Fruit fly (Drosophila melanogaster) whole organism, embryonic: Measurements from ENCODE around the gene Osi12.

Experiments used
- Ada2b ChIP-seq: fragments of 200-800 bp; sonication (Bioruptor generic); IDR thresholded peaks from 2 replicates; pipeline ENCODE4 v1.3.6; 2022; ENCODE audit warnings: missing biosample characterization, missing genetic modification characterization
- Atf3 ChIP-seq: fragments of 200-800 bp; sonication (Bioruptor generic); optimal IDR thresholded peaks from 3 replicates; lab custom pipeline; 2016; ENCODE audit warnings: missing biosample characterization, missing genetic modification characterization
- CG10431 ChIP-seq: fragments of 200-800 bp; sonication (Bioruptor generic); optimal IDR thresholded peaks from 3 replicates; lab custom pipeline; 2018; ENCODE audit warnings: missing biosample characterization, mild to moderate bottlenecking, missing genetic modification characterization
- CG10543 ChIP-seq: fragments of 200-800 bp; sonication (Bioruptor generic); optimal IDR thresholded peaks from 3 replicates; lab custom pipeline; 2017; ENCODE audit warnings: missing biosample characterization, mild to moderate bottlenecking, missing genetic modification characterization, moderate library complexity
- CG13287 ChIP-seq: fragments of 200-800 bp; sonication (Bioruptor generic); IDR thresholded peaks from 2 replicates; pipeline ENCODE4 v1.3.6; 2022; ENCODE audit warnings: missing biosample characterization, missing genetic modification characterization; ENCODE audit not compliant: partially characterized antibody
- CG15601 ChIP-seq: fragments of 200-800 bp; sonication (Bioruptor generic); optimal IDR thresholded peaks from 3 replicates; lab custom pipeline; 2019; ENCODE audit warnings: missing biosample characterization, mild to moderate bottlenecking, missing genetic modification characterization, moderate library complexity
- CG1647 ChIP-seq: fragments of 200-800 bp; sonication (Bioruptor generic); optimal IDR thresholded peaks from 3 replicates; lab custom pipeline; 2016; ENCODE audit warnings: missing biosample characterization, missing genetic modification characterization
- CG18262 ChIP-seq: fragments of 200-800 bp; optimal IDR thresholded peaks from 3 replicates; lab custom pipeline; 2019; ENCODE audit warnings: missing biosample characterization, mild to moderate bottlenecking, missing genetic modification characterization, moderate library complexity
- CG30020 ChIP-seq: fragments of 200-800 bp; optimal IDR thresholded peaks from 2 replicates; lab custom pipeline; 2019; ENCODE audit warnings: missing biosample characterization, mild to moderate bottlenecking, missing genetic modification characterization, moderate library complexity
- CG32772 ChIP-seq: fragments of 200-800 bp; sonication (Bioruptor generic); IDR thresholded peaks from 2 replicates; pipeline ENCODE4 v1.3.6; 2022; ENCODE audit warnings: missing biosample characterization, missing genetic modification characterization
- CG34376 ChIP-seq: fragments of 200-800 bp; sonication (Bioruptor generic); optimal IDR thresholded peaks from 2 replicates; lab custom pipeline; 2018; ENCODE audit warnings: missing biosample characterization, mild to moderate bottlenecking, missing genetic modification characterization
- CG3995 ChIP-seq: fragments of 200-800 bp; sonication (Bioruptor generic); optimal IDR thresholded peaks from 3 replicates; lab custom pipeline; 2016; ENCODE audit warnings: missing biosample characterization, missing genetic modification characterization
- CG4360 ChIP-seq: fragments of 200-800 bp; sonication (Bioruptor generic); IDR thresholded peaks from 2 replicates; pipeline ENCODE4 v1.3.6; 2022; ENCODE audit warnings: missing biosample characterization, missing genetic modification characterization
- CG7372 ChIP-seq: fragments of 200-800 bp; sonication (Bioruptor generic); IDR thresholded peaks from 2 replicates; pipeline ENCODE4 v1.3.6; 2022; ENCODE audit warnings: missing biosample characterization, missing genetic modification characterization
- CG7839 ChIP-seq: fragments of 200-800 bp; sonication (Bioruptor generic); optimal IDR thresholded peaks from 3 replicates; lab custom pipeline; 2018; ENCODE audit warnings: missing biosample characterization, mild to moderate bottlenecking, missing genetic modification characterization, moderate library complexity
- CG9932 ChIP-seq: fragments of 200-800 bp; sonication (Bioruptor generic); IDR thresholded peaks from 2 replicates; pipeline ENCODE4 v1.3.6; 2022; ENCODE audit warnings: missing biosample characterization, missing genetic modification characterization
- CoRest ChIP-seq: fragments of 200-800 bp; sonication (Bioruptor generic); optimal IDR thresholded peaks from 3 replicates; lab custom pipeline; 2018; ENCODE audit warnings: missing biosample characterization, mild to moderate bottlenecking, missing genetic modification characterization, moderate library complexity
- Dbx ChIP-seq: fragments of 200-800 bp; sonication (Bioruptor generic); IDR thresholded peaks from 3 replicates; pipeline ENCODE4 v1.3.6; 2022; ENCODE audit warnings: missing biosample characterization, missing genetic modification characterization
- Dip2 ChIP-seq: fragments of 200-800 bp; sonication (Bioruptor generic); IDR thresholded peaks from 2 replicates; pipeline ENCODE4 v1.3.6; 2022; ENCODE audit warnings: missing biosample characterization, missing genetic modification characterization
- E2f1 ChIP-seq: fragments of 200-800 bp; sonication (Bioruptor generic); IDR thresholded peaks from 2 replicates; pipeline ENCODE4 v1.3.6; 2022; ENCODE audit warnings: missing biosample characterization, missing genetic modification characterization
- Fer1 ChIP-seq: fragments of 200-800 bp; sonication (Bioruptor generic); optimal IDR thresholded peaks from 2 replicates; lab custom pipeline; 2017; ENCODE audit warnings: missing biosample characterization, mild to moderate bottlenecking, missing genetic modification characterization
- Hr51 ChIP-seq, 2 experiments: fragments of 200-800 bp; sonication (Bioruptor generic); optimal IDR thresholded peaks; 2 replicates in 1 of 2; 3 replicates in 1 of 2; lab custom pipeline; 2016 to 2018; ENCODE audit warnings: missing biosample characterization in 2 of 2, missing genetic modification characterization in 2 of 2, mild to moderate bottlenecking in 1 of 2, moderate library complexity in 1 of 2
- Hr78 ChIP-seq, 2 experiments: fragments of 200-800 bp in 1 of 2; fragments of >200 bp in 1 of 2; sonication (Bioruptor generic) in 1 of 2; optimal IDR thresholded peaks; 2 replicates each; lab custom pipeline; 2017 to 2019; ENCODE audit warnings: missing biosample characterization in 2 of 2, missing genetic modification characterization in 2 of 2, mild to moderate bottlenecking in 1 of 2, moderate library complexity in 1 of 2
- Mrtf ChIP-seq: fragments of 200-800 bp; sonication (Bioruptor generic); IDR thresholded peaks from 3 replicates; pipeline ENCODE4 v1.3.6; 2022; ENCODE audit warnings: missing biosample characterization, missing genetic modification characterization
- Rx ChIP-seq: fragments of 200-800 bp; sonication (Bioruptor generic); IDR thresholded peaks from 2 replicates; pipeline ENCODE4 v1.3.6; 2022; ENCODE audit warnings: missing biosample characterization, missing genetic modification characterization
- Ssrp ChIP-seq: fragments of 200-800 bp; sonication (Bioruptor generic); optimal IDR thresholded peaks from 2 replicates; lab custom pipeline; 2018; ENCODE audit warnings: missing biosample characterization, mild to moderate bottlenecking, missing genetic modification characterization, moderate library complexity
- az2 ChIP-seq: fragments of 200-800 bp; sonication (Bioruptor generic); optimal IDR thresholded peaks from 3 replicates; lab custom pipeline; 2016; ENCODE audit warnings: missing biosample characterization, missing genetic modification characterization
- cad ChIP-seq: fragments of >200 bp; optimal IDR thresholded peaks from 2 replicates; lab custom pipeline; 2017; ENCODE audit warnings: missing biosample characterization, missing genetic modification characterization
- chif ChIP-seq, 2 experiments: fragments of 200-800 bp; sonication (Bioruptor generic); optimal IDR thresholded peaks; 3 replicates each; lab custom pipeline; 2016; ENCODE audit warnings: missing biosample characterization in 2 of 2, missing genetic modification characterization in 2 of 2
- dmrt99B ChIP-seq: fragments of 200-800 bp; sonication (Bioruptor generic); optimal IDR thresholded peaks from 2 replicates; lab custom pipeline; 2018; ENCODE audit warnings: missing biosample characterization, mild to moderate bottlenecking, missing genetic modification characterization, moderate library complexity
- hb ChIP-seq: fragments of 200-800 bp; sonication (Bioruptor generic); IDR thresholded peaks from 3 replicates; pipeline ENCODE4 v1.3.6; 2022; ENCODE audit warnings: missing biosample characterization, missing genetic modification characterization; ENCODE audit not compliant: partially characterized antibody
- hth ChIP-seq: fragments of >200 bp; optimal IDR thresholded peaks from 2 replicates; lab custom pipeline; 2017; ENCODE audit warnings: inconsistent platforms
- nerfin-2 ChIP-seq: fragments of 200-800 bp; sonication (Bioruptor generic); IDR thresholded peaks from 2 replicates; pipeline ENCODE4 v1.3.6; 2022; ENCODE audit warnings: missing biosample characterization, missing genetic modification characterization; ENCODE audit not compliant: partially characterized antibody
- psq ChIP-seq: fragments of 200-800 bp; sonication (Bioruptor generic); optimal IDR thresholded peaks from 2 replicates; lab custom pipeline; 2017; ENCODE audit warnings: missing biosample characterization, missing genetic modification characterization
- rib ChIP-seq: fragments of 200-800 bp; sonication (Bioruptor generic); IDR thresholded peaks from 2 replicates; pipeline ENCODE4 v1.3.6; 2022; ENCODE audit warnings: missing biosample characterization, missing genetic modification characterization
- row ChIP-seq: fragments of 200-800 bp; sonication (Bioruptor generic); IDR thresholded peaks from 3 replicates; pipeline ENCODE4 v1.3.6; 2022; ENCODE audit warnings: missing biosample characterization, missing genetic modification characterization
- scrt ChIP-seq: fragments of 200-800 bp; sonication (Bioruptor generic); optimal IDR thresholded peaks from 2 replicates; lab custom pipeline; 2018; ENCODE audit warnings: missing biosample characterization, mild to moderate bottlenecking, missing genetic modification characterization, moderate library complexity
- sd ChIP-seq: fragments of 200-800 bp; sonication (Bioruptor generic); optimal IDR thresholded peaks from 3 replicates; lab custom pipeline; 2018; ENCODE audit warnings: missing biosample characterization, mild to moderate bottlenecking, missing genetic modification characterization, moderate library complexity
- sens-2 ChIP-seq: fragments of 200-800 bp; sonication (Bioruptor generic); IDR thresholded peaks from 2 replicates; pipeline ENCODE4 v1.3.6; 2022; ENCODE audit warnings: missing biosample characterization, missing genetic modification characterization
- sna ChIP-seq: fragments of 200-800 bp; sonication (Bioruptor generic); IDR thresholded peaks from 2 replicates; pipeline ENCODE4 v1.3.6; 2022; ENCODE audit warnings: missing biosample characterization, missing genetic modification characterization; ENCODE audit not compliant: partially characterized antibody
- tna ChIP-seq: fragments of 200-800 bp; sonication (Bioruptor generic); IDR thresholded peaks from 2 replicates; pipeline ENCODE4 v1.3.6; 2022; ENCODE audit warnings: missing biosample characterization, missing genetic modification characterization; ENCODE audit not compliant: partially characterized antibody
- trem ChIP-seq: fragments of 200-800 bp; optimal IDR thresholded peaks from 3 replicates; lab custom pipeline; 2019; ENCODE audit warnings: missing biosample characterization, mild to moderate bottlenecking, missing genetic modification characterization, moderate library complexity
- yki ChIP-seq: fragments of >200 bp; optimal IDR thresholded peaks from 3 replicates; lab custom pipeline; 2018

Osi12 gene

dm6 chr3R:6229055-6229841, 49.1 kb upstream of the Osi12 start (continued):
- no peak for TF ChIP-seq CG13287 (GFP tag; lab: Robert Waterston, UW)
- no peak for TF ChIP-seq CG1647 (GFP tag; lab: Kevin White, UChicago)
- no peak for TF ChIP-seq CG10431
- TF ChIP-seq Dbx (GFP tag; lab: Robert Waterston, UW), result no peak
- TF ChIP-seq CG7839, result peak; percentile 44
- TF ChIP-seq E2f1 (GFP tag; lab: Robert Waterston, UW), result no peak
- no peak for TF ChIP-seq CG7372 (GFP tag; lab: Robert Waterston, UW)
- TF ChIP-seq cad (GFP tag; lab: Kevin White, UChicago), result no peak
- TF ChIP-seq trem (tag; lab: Kevin White, UChicago), result peak; percentile 7
- no peak for TF ChIP-seq hth (lab: Kevin White, UChicago)
- TF ChIP-seq CG32772 (GFP tag; lab: Robert Waterston, UW), result no peak
- peak; percentile 62 for TF ChIP-seq CG15601 (tag; lab: Kevin White, UChicago)
- TF ChIP-seq hb, result no peak
- no peak for TF ChIP-seq Fer1 (GFP tag; lab: Kevin White, UChicago)
- TF ChIP-seq chif (GFP tag; optimal IDR thresholded peaks at IDR 0.05; lab: Kevin White, UChicago), result peak in 1 of 2 experiments; percentile 5
- no peak for TF ChIP-seq Ada2b
- TF ChIP-seq Atf3 (GFP tag; lab: Kevin White, UChicago), result no peak
- TF ChIP-seq Mrtf (GFP tag; lab: Robert Waterston, UW), result no peak
- TF ChIP-seq CG3995 (GFP tag; lab: Kevin White, UChicago), result no peak
- no peak for TF ChIP-seq scrt (GFP tag; lab: Kevin White, UChicago)
- no peak for TF ChIP-seq yki (lab: Kevin White, UChicago)
- no peak for TF ChIP-seq CG34376 (GFP tag; lab: Kevin White, UChicago)
- peak; percentile 45 for TF ChIP-seq dmrt99B
- no peak for TF ChIP-seq Hr51 (GFP tag; optimal IDR thresholded peaks at IDR 0.05; lab: Kevin White, UChicago)
- TF ChIP-seq tna (GFP tag; lab: Robert Waterston, UW), result no peak
- TF ChIP-seq CoRest, result peak; percentile 25
- TF ChIP-seq CG4360, result no peak
- TF ChIP-seq psq, result no peak
- TF ChIP-seq sens-2 (GFP tag; lab: Robert Waterston, UW), result no peak
- TF ChIP-seq row (GFP tag; lab: Robert Waterston, UW), result 0 out of 3 replicates have a peak, but pooled peaks have one; percentile 5
- no peak for TF ChIP-seq sd
- TF ChIP-seq rib (GFP tag; lab: Robert Waterston, UW), result no peak
- TF ChIP-seq CG10543 (GFP tag; lab: Kevin White, UChicago), result no peak
- no peak for TF ChIP-seq Rx (GFP tag; lab: Robert Waterston, UW)
- no peak for TF ChIP-seq nerfin-2 (GFP tag; lab: Robert Waterston, UW)
- TF ChIP-seq CG9932 (GFP tag; lab: Robert Waterston, UW), result no peak
- TF ChIP-seq Dip2 (GFP tag; lab: Robert Waterston, UW), result no peak
- no peak for TF ChIP-seq sna (GFP tag; lab: Robert Waterston, UW)
- TF ChIP-seq Hr78 (GFP tag; optimal IDR thresholded peaks at IDR 0.05; lab: Kevin White, UChicago), result no peak
- TF ChIP-seq Ssrp (tag; lab: Kevin White, UChicago), result peak; percentile 25
- peak; percentile 24 for TF ChIP-seq az2 (GFP tag; lab: Kevin White, UChicago)
- peak; percentile 42 for TF ChIP-seq CG18262
- no peak for TF ChIP-seq CG30020 (tag; lab: Kevin White, UChicago)
